Worm (Caenorhabditis elegans): ENCODE results near the gene Y25C1A.8.

DNA sequence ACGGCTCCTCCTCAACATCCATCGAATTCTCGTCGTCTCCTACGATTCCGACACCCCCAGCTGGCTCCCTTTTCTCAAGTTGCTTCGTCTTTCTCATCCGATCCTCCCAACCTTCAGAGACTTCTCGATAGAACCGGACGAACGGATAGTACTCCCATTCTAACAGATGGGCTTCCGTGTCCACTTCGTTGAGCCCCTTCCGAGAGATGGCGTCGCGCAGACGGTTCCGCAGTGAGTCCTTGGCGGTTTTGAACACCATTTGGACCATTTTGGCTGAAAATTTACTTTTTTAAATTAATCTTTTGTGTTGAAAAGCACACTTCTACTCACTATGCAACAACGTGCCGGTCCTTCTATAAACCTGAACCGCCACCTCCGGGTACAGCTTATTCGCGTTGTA, 23.1 kb downstream of the Y25C1A.8 start:
- TF ChIP-seq dao-5 (tag; optimal IDR thresholded peaks at IDR 0.05), result no peak
- no peak for TF ChIP-seq W03F9.2 (tag; optimal IDR thresholded peaks at IDR 0.05)
- no peak for TF ChIP-seq him-1 (tag; optimal IDR thresholded peaks at IDR 0.05)
